Worm (Caenorhabditis elegans) whole organism, young adult: ENCODE results near the gene nlp-71.
A peak's percentile ranks its signal among the peaks of the same experiment; 100 is the strongest.

Experiments used
- B0336.3 ChIP-seq: fragments of 200-800 bp; sonication (Bioruptor generic); IDR thresholded peaks from 2 replicates; pipeline ENCODE4 v1.3.6; 2022; ENCODE audit warnings: missing genetic modification characterization, missing compliant biosample characterization
- C17E4.6 ChIP-seq: fragments of 200-800 bp; sonication (Bioruptor generic); IDR thresholded peaks from 2 replicates; pipeline ENCODE4 v1.3.6; 2022; ENCODE audit warnings: missing genetic modification reagents, missing genetic modification characterization, missing compliant biosample characterization
- F49E8.2 ChIP-seq: sonication (generic microtip); optimal IDR thresholded peaks from 3 replicates; lab custom pipeline; 2017; ENCODE audit warnings: missing genetic modification characterization, mild to moderate bottlenecking, missing compliant biosample characterization, antibody characterized with exemption, moderate library complexity; ENCODE audit not compliant: insufficient read depth
- Y53F4B.3 ChIP-seq: fragments of 200-800 bp; sonication (Bioruptor generic); IDR thresholded peaks from 2 replicates; pipeline ENCODE4 v1.3.6; 2022; ENCODE audit warnings: missing genetic modification reagents, missing genetic modification characterization, missing compliant biosample characterization
- ZK185.1 ChIP-seq: sonication (generic microtip); optimal IDR thresholded peaks from 2 replicates; lab custom pipeline; 2016; ENCODE audit warnings: mild to moderate bottlenecking, missing genetic modification characterization, missing compliant biosample characterization; ENCODE audit not compliant: poor library complexity, severe bottlenecking
- ama-1 ChIP-seq, 3 experiments: fragments of 150-350 bp in 1 of 3; sonication (generic microtip) in 2 of 3; optimal IDR thresholded peaks; 2 replicates each; lab custom pipeline; 2014 to 2018; ENCODE audit warnings: missing biosample characterization in 2 of 3, missing genetic modification characterization in 2 of 3, missing genetic modification reagents in 2 of 3
- ccch-3 ChIP-seq: fragments of 200-800 bp; sonication (Bioruptor generic); optimal IDR thresholded peaks from 2 replicates; lab custom pipeline; 2018; ENCODE audit warnings: mild to moderate bottlenecking, missing genetic modification characterization, missing compliant biosample characterization
- ceh-27 ChIP-seq: fragments of 200-800 bp; sonication (Bioruptor generic); optimal IDR thresholded peaks from 2 replicates; lab custom pipeline; 2018; ENCODE audit warnings: mild to moderate bottlenecking, missing genetic modification characterization, moderate library complexity, missing compliant biosample characterization
- ceh-58 ChIP-seq: fragments of 200-800 bp; sonication (Bioruptor generic); IDR thresholded peaks from 2 replicates; pipeline ENCODE4 v1.3.6; 2022; ENCODE audit warnings: missing genetic modification characterization, missing compliant biosample characterization
- efl-1 ChIP-seq: fragments of 150-350 bp; optimal IDR thresholded peaks from 2 replicates; lab custom pipeline; 2014; ENCODE audit warnings: missing biosample characterization, missing genetic modification reagents, missing genetic modification characterization
- egl-18 ChIP-seq: fragments of 200-800 bp; sonication (Bioruptor generic); IDR thresholded peaks from 2 replicates; pipeline ENCODE4 v1.3.6; 2022; ENCODE audit warnings: missing genetic modification reagents, missing genetic modification characterization, missing compliant biosample characterization
- egl-44 ChIP-seq: fragments of 200-800 bp; sonication (Bioruptor generic); IDR thresholded peaks from 2 replicates; pipeline ENCODE4 v1.3.6; 2022; ENCODE audit warnings: missing genetic modification reagents, missing genetic modification characterization, missing compliant biosample characterization
- ekl-4 ChIP-seq: fragments of 200-800 bp; sonication (Bioruptor generic); IDR thresholded peaks from 2 replicates; pipeline ENCODE4 v1.3.6; 2022; ENCODE audit warnings: missing genetic modification reagents, missing genetic modification characterization, missing compliant biosample characterization
- him-1 ChIP-seq: sonication (generic microtip); optimal IDR thresholded peaks from 2 replicates; lab custom pipeline; 2016; ENCODE audit warnings: missing genotype, missing genetic modification reagents, missing genetic modification characterization, missing compliant biosample characterization
- hlh-12 ChIP-seq: sonication (generic microtip); optimal IDR thresholded peaks from 2 replicates; lab custom pipeline; 2016; ENCODE audit warnings: missing genetic modification characterization, missing compliant biosample characterization
- hmg-1.2 ChIP-seq: fragments of 200-800 bp; sonication (Bioruptor generic); IDR thresholded peaks from 2 replicates; pipeline ENCODE4 v1.3.6; 2022; ENCODE audit warnings: missing genetic modification reagents, missing genetic modification characterization, missing compliant biosample characterization
- hsf-1 ChIP-seq: fragments of 200-800 bp; sonication (Bioruptor generic); IDR thresholded peaks from 2 replicates; pipeline ENCODE4 v1.3.6; 2022; ENCODE audit warnings: missing genetic modification reagents, missing genetic modification characterization, missing compliant biosample characterization
- let-607 ChIP-seq, 2 experiments: fragments of 200-800 bp in 1 of 2; sonication (Bioruptor generic) in 1 of 2; sonication (generic microtip) in 1 of 2; optimal IDR thresholded peaks; 2 replicates each; lab custom pipeline; 2016 to 2018; ENCODE audit warnings: mild to moderate bottlenecking in 2 of 2, missing compliant biosample characterization in 2 of 2, missing genetic modification characterization in 2 of 2, moderate library complexity in 2 of 2, missing genotype in 1 of 2
- lin-26 ChIP-seq: fragments of 200-800 bp; sonication (Bioruptor generic); IDR thresholded peaks from 2 replicates; pipeline ENCODE4 v1.3.6; 2022; ENCODE audit warnings: missing genetic modification reagents, missing genetic modification characterization, missing compliant biosample characterization
- lin-35 ChIP-seq, 3 experiments: fragments of 150-350 bp in 2 of 3; sonication (generic microtip) in 1 of 3; optimal IDR thresholded peaks; 2 replicates each; lab custom pipeline; 2014 to 2018; ENCODE audit warnings: missing biosample characterization in 3 of 3, missing genetic modification characterization in 3 of 3, missing genetic modification reagents in 3 of 3
- lin-54 ChIP-seq: fragments of 200-800 bp; sonication (Bioruptor generic); optimal IDR thresholded peaks from 2 replicates; lab custom pipeline; 2018; ENCODE audit warnings: mild to moderate bottlenecking, missing genetic modification characterization, missing compliant biosample characterization
- nhr-120 ChIP-seq: fragments of 200-800 bp; sonication (Bioruptor generic); IDR thresholded peaks from 2 replicates; pipeline ENCODE4 v1.3.6; 2022; ENCODE audit warnings: missing genetic modification characterization, missing compliant biosample characterization
- nhr-80 ChIP-seq: sonication (generic microtip); optimal IDR thresholded peaks from 2 replicates; lab custom pipeline; 2016; ENCODE audit warnings: missing genetic modification characterization, missing compliant biosample characterization
- pbrm-1 ChIP-seq: fragments of 200-800 bp; sonication (Bioruptor generic); IDR thresholded peaks from 2 replicates; pipeline ENCODE4 v1.3.6; 2022; ENCODE audit warnings: missing genetic modification reagents, missing genetic modification characterization, missing compliant biosample characterization
- sea-2 ChIP-seq: fragments of 200-800 bp; sonication (Bioruptor generic); IDR thresholded peaks from 2 replicates; pipeline ENCODE4 v1.3.6; 2022; ENCODE audit warnings: missing genetic modification characterization, missing compliant biosample characterization
- snpc-1.3 ChIP-seq: sonication (generic microtip); optimal IDR thresholded peaks from 2 replicates; lab custom pipeline; 2017; ENCODE audit warnings: missing genetic modification characterization, mild to moderate bottlenecking, missing compliant biosample characterization, antibody characterized with exemption, moderate library complexity, missing genotype, missing genetic modification reagents; ENCODE audit not compliant: insufficient read depth
- snpc-3.4 ChIP-seq: sonication (generic microtip); optimal IDR thresholded peaks from 2 replicates; lab custom pipeline; 2017; ENCODE audit warnings: missing genetic modification characterization, mild to moderate bottlenecking, missing compliant biosample characterization, antibody characterized with exemption, moderate library complexity, missing genotype, missing genetic modification reagents
- snpc-4 ChIP-seq, 5 experiments: fragments of 150-350 bp in 1 of 5; sonication (generic microtip) in 4 of 5; optimal IDR thresholded peaks; 2 replicates each; lab custom pipeline; 2014 to 2018; ENCODE audit warnings: missing genetic modification characterization in 5 of 5, missing biosample characterization in 3 of 5, antibody characterized with exemption in 2 of 5, mild to moderate bottlenecking in 2 of 5, missing compliant biosample characterization in 2 of 5, missing genotype in 2 of 5, moderate library complexity in 2 of 5, missing genetic modification reagents in 1 of 5
- ztf-25 ChIP-seq: fragments of 200-800 bp; sonication (Bioruptor generic); IDR thresholded peaks from 2 replicates; pipeline ENCODE4 v1.3.6; 2022; ENCODE audit warnings: missing genetic modification reagents, missing genetic modification characterization, missing compliant biosample characterization
- ztf-3 ChIP-seq: fragments of 200-800 bp; sonication (Bioruptor generic); optimal IDR thresholded peaks from 2 replicates; lab custom pipeline; 2018; ENCODE audit warnings: mild to moderate bottlenecking, missing genetic modification characterization, missing compliant biosample characterization

The nlp-71 gene

ce11 chrIV:6372993-6373392 is 40.4 kb downstream of the nlp-71 start, which contains the start of gene smg-3:
smg-3 (minus strand) TSS chrIV:6373093.
- TF ChIP-seq ama-1 (optimal IDR thresholded peaks at IDR 0.05; lab: Kevin White, UChicago) (no peak), ama-1 (GFP tag; optimal IDR thresholded peaks at IDR 0.05; lab: Kevin White, UChicago) (peak in 1 of 2 experiments; percentile 48), hsf-1 (GFP tag; lab: Robert Waterston, UW) (0 out of 2 replicates have a peak, but pooled peaks have one; percentile 6), Y53F4B.3 (no peak), pbrm-1 (peak; percentile 31; the same call in 1 of the 2 replicates), ztf-3 (GFP tag; lab: Kevin White, UChicago) (no peak), snpc-3.4 (tag; lab: Kevin White, UChicago) (peak; percentile 15), snpc-4 (GFP tag; optimal IDR thresholded peaks at IDR 0.05; lab: Kevin White, UChicago) (no peak), snpc-4 (tag; optimal IDR thresholded peaks at IDR 0.05; lab: Kevin White, UChicago) (peak in 1 of 4 experiments; percentile 65)

ce11 chrIV:6372267-6372666 is 41.1 kb downstream of the nlp-71 start:
- 0 out of 2 replicates have a peak, but pooled peaks have one; percentile 11 for TF ChIP-seq lin-26 (GFP tag; lab: Robert Waterston, UW)
- no peak for TF ChIP-seq snpc-1.3

DNA sequence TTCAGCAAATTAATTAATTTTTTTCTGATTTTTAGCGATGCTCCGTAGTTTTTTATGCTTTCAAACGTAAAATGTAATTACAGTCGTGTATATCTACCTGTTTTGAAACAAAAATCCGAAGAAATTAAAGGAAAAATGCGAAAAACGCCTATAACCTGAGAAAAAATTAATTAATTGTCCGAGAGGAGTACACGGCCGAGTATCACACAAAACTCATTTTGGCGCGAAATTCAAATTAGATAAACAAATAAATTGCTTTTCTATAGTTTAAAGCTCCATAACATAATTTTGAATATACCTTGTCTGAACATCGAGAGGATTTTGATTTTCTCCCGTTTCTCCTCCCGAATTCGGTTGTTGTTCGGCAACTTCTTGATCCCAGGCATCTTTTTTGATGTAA is 43.9 kb downstream of the nlp-71 start:
- TF ChIP-seq egl-18 (no peak), ekl-4 (no peak), snpc-4 (GFP tag; optimal IDR thresholded peaks at IDR 0.05; lab: Kevin White, UChicago) (no peak), snpc-4 (tag; optimal IDR thresholded peaks at IDR 0.05; lab: Kevin White, UChicago) (peak in 1 of 4 experiments; percentile 29), efl-1 (GFP tag; lab: Kevin White, UChicago) (peak; percentile 28), nhr-120 (no peak), ama-1 (optimal IDR thresholded peaks at IDR 0.05; lab: Kevin White, UChicago) (no peak), ama-1 (GFP tag; optimal IDR thresholded peaks at IDR 0.05; lab: Kevin White, UChicago) (no peak), C17E4.6 (GFP tag; lab: Robert Waterston, UW) (no peak), him-1 (tag; lab: Kevin White, UChicago) (no peak), ceh-27 (GFP tag; lab: Kevin White, UChicago) (no peak), egl-44 (GFP tag; lab: Robert Waterston, UW) (no peak), lin-35 (GFP tag; optimal IDR thresholded peaks at IDR 0.05; lab: Kevin White, UChicago) (peak in 1 of 3 experiments; percentile 33), sea-2 (GFP tag; lab: Robert Waterston, UW) (no peak), let-607 (tag; optimal IDR thresholded peaks at IDR 0.05; lab: Kevin White, UChicago) (no peak), hlh-12 (tag; lab: Kevin White, UChicago) (no peak), lin-54 (peak; percentile 64), ccch-3 (GFP tag; lab: Kevin White, UChicago) (no peak), F49E8.2 (tag; lab: Kevin White, UChicago) (no peak), ceh-58 (GFP tag; lab: Robert Waterston, UW) (no peak), ztf-25 (GFP tag; lab: Robert Waterston, UW) (no peak), nhr-80 (tag; lab: Kevin White, UChicago) (no peak), ZK185.1 (tag; lab: Kevin White, UChicago) (peak; percentile 21)

DNA sequence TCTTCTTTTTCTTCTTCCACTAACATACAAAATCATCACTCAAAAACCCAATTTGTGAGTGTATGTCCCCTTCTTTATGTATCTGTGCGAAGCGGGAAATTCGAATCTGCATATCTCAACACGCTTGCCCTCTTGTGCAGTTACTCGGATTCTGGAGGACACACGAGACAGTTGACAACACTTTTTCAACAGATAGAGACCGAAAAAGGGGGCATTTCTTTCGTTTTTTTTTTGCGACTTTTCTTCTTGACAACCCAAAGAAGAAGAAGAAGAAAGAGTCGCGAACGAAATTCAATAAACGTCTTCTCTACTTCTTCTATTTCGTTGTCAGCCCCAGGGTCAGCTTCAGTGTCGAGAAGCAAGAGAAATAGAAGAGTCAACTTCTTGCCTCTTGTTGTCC is 47.4 kb downstream of the nlp-71 start:
- no peak for TF ChIP-seq sea-2 (GFP tag; lab: Robert Waterston, UW)
- 0 out of 2 replicates have a peak, but pooled peaks have one; percentile 4 for TF ChIP-seq hmg-1.2 (GFP tag; lab: Robert Waterston, UW)
- no peak for TF ChIP-seq snpc-3.4 (tag; lab: Kevin White, UChicago)
- TF ChIP-seq efl-1 (GFP tag; lab: Kevin White, UChicago), result no peak
- TF ChIP-seq B0336.3, result no peak
